Worm (Caenorhabditis elegans): Measurements from ENCODE around the gene pqn-78.
"Not testable (repeated sequence)": the region's sequence is repeated elsewhere in the genome, so short reads cannot be mapped to it uniquely, and the experiment has no call there.

pqn-78 gene

DNA sequence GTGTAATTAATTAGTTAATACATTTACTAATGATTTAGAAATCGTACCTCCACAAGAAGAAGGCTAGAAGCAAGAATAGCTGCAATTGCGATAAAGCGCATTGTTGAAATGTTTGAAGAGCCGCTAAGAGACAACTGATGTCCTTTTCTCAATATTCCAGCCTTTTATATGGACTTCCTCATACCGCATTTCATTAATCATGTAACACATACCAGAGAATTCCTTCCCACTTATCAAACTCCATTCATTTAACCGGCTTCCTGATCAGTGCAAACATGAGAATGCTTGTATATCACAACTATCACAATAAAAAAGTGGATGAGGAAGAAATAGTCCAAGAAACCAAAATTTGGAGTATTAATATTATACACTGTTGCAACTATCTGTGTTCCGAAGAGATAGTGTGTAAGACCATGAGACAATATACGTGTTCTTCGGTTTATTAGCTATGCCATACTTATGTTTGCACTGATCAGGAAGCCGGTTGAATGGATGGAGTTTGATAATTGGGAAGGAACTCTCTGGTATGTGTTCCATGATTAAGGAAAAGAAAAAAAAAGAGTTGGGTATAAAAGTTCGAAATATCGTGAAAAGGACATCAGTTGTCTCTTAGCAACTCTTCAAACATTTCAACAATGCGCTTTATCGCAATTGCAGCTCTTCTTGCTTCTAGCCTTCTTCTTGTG lies at the start of gene pqn-78, which contains the start of gene pqn-79:
Gene pqn-78 (minus strand): TSS at position 101 of the 686 bp plus-strand sequence.
Gene pqn-79 (plus strand): TSS at position 636 of the 686 bp plus-strand sequence.
- TF ChIP-seq lir-3 (tag; optimal IDR thresholded peaks at IDR 0.05; ENCODE audit: poor library complexity); lin-39 (tag; optimal IDR thresholded peaks at IDR 0.05); blmp-1 (tag; optimal IDR thresholded peaks at IDR 0.05): not testable (repeated sequence)

DNA sequence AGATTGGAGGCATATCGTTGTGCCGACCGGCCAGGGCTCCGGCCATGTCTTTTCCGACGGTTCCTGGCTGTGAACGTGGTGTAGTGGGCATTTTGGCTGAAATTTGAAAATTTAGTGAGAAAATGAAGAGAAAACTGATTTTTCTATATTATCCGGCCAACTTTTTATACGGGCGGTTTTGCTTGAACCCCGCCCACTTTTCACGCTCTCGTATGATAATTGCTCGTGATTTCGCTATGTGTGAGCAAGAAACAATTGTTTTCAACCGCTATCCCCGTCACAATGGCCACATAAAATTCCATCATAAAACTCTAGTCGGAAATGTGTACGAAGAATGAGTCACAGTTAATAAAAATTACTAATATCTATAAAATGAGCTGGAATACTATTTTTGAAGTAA lies 46.9 kb upstream of the pqn-78 start, which contains the start of gene Y105C5A.12:
Gene Y105C5A.12 (minus strand): TSS at position 101 of the 400 bp plus-strand sequence.
- TF ChIP-seq nhr-12, fkh-8, nhr-77 (tag; optimal IDR thresholded peaks at IDR 0.05): not testable (repeated sequence)

DNA sequence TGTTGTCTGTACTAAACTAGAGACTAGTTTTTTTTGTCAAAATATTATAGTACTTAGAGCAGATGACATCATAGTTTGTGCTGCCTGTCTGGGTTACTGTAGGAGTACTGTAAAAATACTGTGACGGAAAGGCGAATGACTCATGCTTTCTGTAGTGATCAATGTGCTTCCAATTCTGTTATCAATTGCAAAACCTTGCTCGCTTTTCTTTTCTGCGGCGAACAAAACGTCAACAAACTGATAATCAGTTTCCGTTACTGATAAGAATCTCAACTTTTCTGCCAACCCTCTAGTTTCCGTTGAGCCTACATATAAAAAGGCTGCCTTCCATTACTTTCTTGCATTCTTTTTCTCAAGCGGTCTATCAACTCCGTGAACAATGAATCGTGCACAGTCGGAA lies 46.0 kb upstream of the pqn-78 start, which contains the start of gene Y105C5A.13:
Gene Y105C5A.13 (plus strand): TSS at position 380 of the 400 bp plus-strand sequence.
- TF ChIP-seq ces-1 (GFP tag; optimal IDR thresholded peaks at IDR 0.05) = no peak
- TF ChIP-seq mab-9 (GFP tag; IDR thresholded peaks at IDR 0.05) = no peak
- TF ChIP-seq elt-2 (tag; optimal IDR thresholded peaks at IDR 0.05) = peak; percentile 84
- peak in 1 of 2 experiments; percentile 17 for TF ChIP-seq lin-35 (GFP tag; optimal IDR thresholded peaks at IDR 0.05)
- no peak for TF ChIP-seq F16B12.6 (tag; optimal IDR thresholded peaks at IDR 0.05)
- TF ChIP-seq lsy-2 (tag; optimal IDR thresholded peaks at IDR 0.05) = peak in 1 of 2 experiments; percentile 3
- no peak for TF ChIP-seq nhr-90 (tag; optimal IDR thresholded peaks at IDR 0.05; ENCODE audit: poor library complexity)
- no peak for TF ChIP-seq efl-1 (optimal IDR thresholded peaks at IDR 0.05)
- TF ChIP-seq efl-1 (GFP tag; optimal IDR thresholded peaks at IDR 0.05 in 1 of 2) = peak in 1 of 2 experiments; percentile 34

DNA sequence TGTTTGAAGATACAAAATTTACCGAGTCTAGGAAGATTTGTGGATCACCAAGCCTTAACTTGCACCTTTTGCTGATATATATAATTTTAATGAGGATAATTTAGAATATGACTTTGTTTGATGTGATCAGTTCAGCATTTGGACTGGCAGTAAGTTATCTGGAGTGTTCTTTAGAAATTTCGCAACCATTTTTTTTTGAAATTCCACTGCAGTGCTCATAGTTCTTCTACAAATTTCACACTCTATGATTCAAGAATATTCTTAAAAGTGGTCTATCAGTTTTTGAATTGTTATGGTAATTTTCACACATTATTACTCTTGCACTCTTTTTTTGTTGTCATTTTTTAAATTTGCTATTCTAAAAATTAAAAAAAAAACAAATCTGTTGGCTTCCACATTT lies 44.4 kb upstream of the pqn-78 start:
- TF ChIP-seq elt-3 (tag; optimal IDR thresholded peaks at IDR 0.05) (no peak), snpc-4 (tag; optimal IDR thresholded peaks at IDR 0.05) (no peak), hlh-17 (GFP tag; optimal IDR thresholded peaks at IDR 0.05; ENCODE audit: borderline replicate concordance) (no peak), skn-1 (tag; optimal IDR thresholded peaks at IDR 0.05) (no peak), nhr-90 (tag; optimal IDR thresholded peaks at IDR 0.05; ENCODE audit: poor library complexity) (no peak), unc-62 (GFP tag; optimal IDR thresholded peaks at IDR 0.05) (no peak), rnt-1 (tag; optimal IDR thresholded peaks at IDR 0.05) (no peak), aha-1 (tag; optimal IDR thresholded peaks at IDR 0.05) (no peak), sup-37 (GFP tag; optimal IDR thresholded peaks at IDR 0.05) (no peak), mdl-1 (tag; optimal IDR thresholded peaks at IDR 0.05) (no peak), dsc-1 (tag; optimal IDR thresholded peaks at IDR 0.05) (no peak), nhr-237 (tag; optimal IDR thresholded peaks at IDR 0.05) (no peak), swsn-7 (tag; optimal IDR thresholded peaks at IDR 0.05) (no peak), nhr-47 (tag; optimal IDR thresholded peaks at IDR 0.05) (no peak), ama-1 (optimal IDR thresholded peaks at IDR 0.05) (no peak), efl-1 (optimal IDR thresholded peaks at IDR 0.05) (no peak), efl-1 (GFP tag; optimal IDR thresholded peaks at IDR 0.05 in 1 of 2) (no peak)

DNA sequence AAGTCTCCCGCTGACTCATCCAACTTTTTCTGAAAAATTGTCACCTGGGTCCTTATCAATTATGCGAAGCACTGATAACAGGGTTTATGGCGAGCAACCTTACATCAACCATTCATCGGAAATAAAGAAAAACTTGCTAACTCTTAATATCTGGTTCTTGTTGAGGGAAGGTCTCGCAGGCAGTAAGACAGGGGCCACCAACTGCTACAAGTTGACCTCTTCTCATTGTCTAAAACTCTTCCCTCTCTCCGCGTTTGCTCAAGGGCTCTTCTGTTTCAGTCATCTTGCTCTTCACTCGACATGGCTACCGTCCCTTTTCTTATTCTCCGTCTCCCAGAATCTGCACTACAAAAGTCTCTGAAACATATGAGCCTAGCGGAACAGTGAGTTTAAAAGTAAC lies 40.6 kb upstream of the pqn-78 start, which contains the start of gene Y105C5A.10:
Gene Y105C5A.10 (plus strand): TSS at position 301 of the 400 bp plus-strand sequence.
- TF ChIP-seq mef-2 (tag; optimal IDR thresholded peaks at IDR 0.05); efl-1 (optimal IDR thresholded peaks at IDR 0.05); efl-1 (GFP tag; optimal IDR thresholded peaks at IDR 0.05 in 1 of 2); efl-3 (GFP tag; optimal IDR thresholded peaks at IDR 0.05): not testable (repeated sequence)
